Fruit fly (Drosophila melanogaster) whole organism, prepupa: ENCODE results near the gene CG13810.

Experiments
- CG11294 ChIP-seq: fragments of 200-800 bp; sonication (Bioruptor generic); IDR thresholded peaks from 2 replicates; pipeline ENCODE4 v1.3.6; 2022; ENCODE audit warnings: missing biosample characterization, missing genetic modification characterization
- CG11762 ChIP-seq: fragments of 200-800 bp; sonication (Bioruptor generic); optimal IDR thresholded peaks from 3 replicates; lab custom pipeline; 2016; ENCODE audit warnings: missing biosample characterization, missing genetic modification characterization; ENCODE audit not compliant: insufficient read depth
- CG3919 ChIP-seq: fragments of 200-800 bp; sonication (Bioruptor generic); optimal IDR thresholded peaks from 3 replicates; lab custom pipeline; 2016; ENCODE audit warnings: missing biosample characterization, missing genetic modification characterization
- CG4318 ChIP-seq: fragments of 200-800 bp; sonication (Bioruptor generic); optimal IDR thresholded peaks from 3 replicates; lab custom pipeline; 2017; ENCODE audit warnings: missing biosample characterization, mild to moderate bottlenecking, missing genetic modification characterization
- CG6163 ChIP-seq: fragments of 200-800 bp; sonication (Bioruptor generic); IDR thresholded peaks from 3 replicates; pipeline ENCODE4 v1.3.6; 2022; ENCODE audit warnings: missing biosample characterization, missing genetic modification characterization
- CG7368 ChIP-seq: fragments of 200-800 bp; sonication (Bioruptor generic); optimal IDR thresholded peaks from 3 replicates; lab custom pipeline; 2016; ENCODE audit warnings: missing biosample characterization, missing genetic modification characterization
- CG8632 ChIP-seq: fragments of 200-800 bp; sonication (Bioruptor generic); optimal IDR thresholded peaks from 3 replicates; lab custom pipeline; 2016; ENCODE audit warnings: missing biosample characterization, missing genetic modification characterization
- Eip75B ChIP-seq: fragments of 200-800 bp; sonication (Bioruptor generic); optimal IDR thresholded peaks from 3 replicates; lab custom pipeline; 2016; ENCODE audit warnings: missing biosample characterization, missing genetic modification characterization
- Eip78C ChIP-seq: fragments of 200-800 bp; sonication (Bioruptor generic); peaks from one replicate; lab custom pipeline; 2016; ENCODE audit warnings: missing biosample characterization, missing genetic modification characterization
- Sox102F ChIP-seq: fragments of 200-800 bp; sonication (Bioruptor generic); optimal IDR thresholded peaks from 2 replicates; lab custom pipeline; 2016; ENCODE audit warnings: missing biosample characterization, mild to moderate bottlenecking, missing genetic modification characterization
- dsx ChIP-seq: fragments of 200-800 bp; optimal IDR thresholded peaks from 3 replicates; lab custom pipeline; 2019; ENCODE audit warnings: missing biosample characterization, mild to moderate bottlenecking, missing genetic modification characterization, moderate library complexity; ENCODE audit not compliant: poor library complexity, severe bottlenecking
- fkh ChIP-seq: fragments of 200-800 bp; sonication (Bioruptor generic); optimal IDR thresholded peaks from 3 replicates; lab custom pipeline; 2017; ENCODE audit warnings: missing biosample characterization, mild to moderate bottlenecking, missing genetic modification characterization, moderate library complexity
- pdm3 ChIP-seq: fragments of 200-800 bp; sonication (Bioruptor generic); optimal IDR thresholded peaks from 3 replicates; lab custom pipeline; 2016; ENCODE audit warnings: missing biosample characterization, missing genetic modification characterization
- vri ChIP-seq: fragments of 200-800 bp; sonication (Bioruptor generic); optimal IDR thresholded peaks from 3 replicates; lab custom pipeline; 2016; ENCODE audit warnings: missing biosample characterization, mild to moderate bottlenecking, missing genetic modification characterization

DNA sequence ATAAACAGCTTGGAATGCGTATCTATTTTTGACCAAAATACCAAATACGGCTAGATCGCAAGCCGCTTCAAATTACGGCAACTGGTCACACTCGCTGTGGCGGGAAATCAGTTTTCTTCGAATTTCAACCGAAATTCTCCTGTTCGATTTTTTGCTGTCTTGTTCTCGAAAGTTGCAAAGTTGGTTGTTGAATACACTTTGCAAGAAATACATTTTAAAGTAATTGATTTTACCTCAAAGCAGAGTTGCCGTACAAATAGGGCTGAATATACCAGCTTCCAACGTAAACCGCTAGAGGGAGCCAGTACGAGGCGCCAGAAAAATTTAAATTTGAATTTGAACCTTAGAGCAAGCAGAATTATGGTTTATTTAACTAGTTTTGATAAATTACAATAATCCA, 51.3 kb downstream of the CG13810 start, which contains the start of gene CG9018:
- TF ChIP-seq CG11294 (GFP tag; lab: Robert Waterston, UW) (no peak), vri (GFP tag; lab: Kevin White, UChicago) (no peak), pdm3 (GFP tag; lab: Kevin White, UChicago) (no peak), Eip78C (GFP tag; lab: Kevin White, UChicago) (no peak), CG4318 (no peak), Eip75B (GFP tag; lab: Kevin White, UChicago) (no peak), Sox102F (no peak), CG8632 (no peak), CG3919 (GFP tag; lab: Kevin White, UChicago) (no peak), fkh (GFP tag; lab: Kevin White, UChicago) (no peak), CG6163 (no peak), CG7368 (GFP tag; lab: Kevin White, UChicago) (no peak), dsx (GFP tag; lab: Kevin White, UChicago) (no peak), CG11762 (GFP tag; lab: Kevin White, UChicago) (no peak)
